Worm (Caenorhabditis elegans): ENCODE data around the gene Y69A2AR.1.

Y69A2AR.1 gene

DNA sequence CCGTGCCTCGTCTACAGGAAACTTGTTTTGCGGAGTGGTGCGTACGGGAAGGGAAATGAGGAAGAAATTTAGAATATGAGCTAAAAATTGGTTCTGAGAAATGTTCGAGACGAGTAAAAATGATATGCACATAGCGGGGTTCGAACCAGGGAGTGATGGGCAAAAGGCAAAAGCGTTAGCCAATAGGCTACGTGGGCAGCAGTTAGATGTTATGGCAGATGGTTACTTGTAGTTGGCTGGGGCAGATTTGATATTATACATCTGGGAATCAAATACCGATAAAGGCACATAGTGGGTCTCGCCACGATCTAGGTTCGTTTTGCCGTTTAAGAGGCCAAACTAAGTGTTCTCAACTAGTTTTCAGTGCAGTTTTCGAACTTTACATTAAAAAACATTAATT is 9.5 kb upstream of the Y69A2AR.1 start (continued):
- TF ChIP-seq hmg-1.2 (GFP tag; IDR thresholded peaks at IDR 0.05) (peak; percentile 53), Y53F4B.3 (GFP tag; IDR thresholded peaks at IDR 0.05) (no peak), snpc-1.1 (tag; optimal IDR thresholded peaks at IDR 0.05; ENCODE audit: insufficient read depth) (no peak), dox-1 (GFP tag; IDR thresholded peaks at IDR 0.05) (no peak), bed-1 (GFP tag; IDR thresholded peaks at IDR 0.05) (0 out of 2 replicates have a peak, but pooled peaks have one; percentile 26), lsy-27 (tag; optimal IDR thresholded peaks at IDR 0.05; ENCODE audit: borderline replicate concordance, insufficient read depth) (no peak), egrh-3 (GFP tag; IDR thresholded peaks at IDR 0.05) (no peak), tlf-1 (GFP tag; optimal IDR thresholded peaks at IDR 0.05) (no peak), T26A5.8 (tag; optimal IDR thresholded peaks at IDR 0.05) (no peak), lin-40 (tag; optimal IDR thresholded peaks at IDR 0.05) (no peak), mxl-1 (tag; optimal IDR thresholded peaks at IDR 0.05) (peak; percentile 81), ceh-91 (GFP tag; IDR thresholded peaks at IDR 0.05) (no peak), gei-17 (GFP tag; optimal IDR thresholded peaks at IDR 0.05) (no peak), F49E8.2 (tag; optimal IDR thresholded peaks at IDR 0.05; ENCODE audit: insufficient read depth) (peak; percentile 47), nfya-2 (GFP tag; IDR thresholded peaks at IDR 0.05) (no peak), ztf-22 (GFP tag; optimal IDR thresholded peaks at IDR 0.05) (no peak), ztf-6 (GFP tag; IDR thresholded peaks at IDR 0.05) (no peak), ceh-27 (GFP tag; optimal IDR thresholded peaks at IDR 0.05) (peak; percentile 15), nhr-27 (tag; optimal IDR thresholded peaks at IDR 0.05) (no peak), lin-26 (GFP tag; IDR thresholded peaks at IDR 0.05) (peak; percentile 92), nfyb-1 (GFP tag; IDR thresholded peaks at IDR 0.05) (peak; percentile 79), rec-8 (tag; optimal IDR thresholded peaks at IDR 0.05) (peak; percentile 66 to 90), repo-1 (tag; optimal IDR thresholded peaks at IDR 0.05) (peak; percentile 37), hrde-1 (tag; optimal IDR thresholded peaks at IDR 0.05; ENCODE audit: borderline replicate concordance) (no peak), F37B4.10 (GFP tag; IDR thresholded peaks at IDR 0.05) (no peak), F57A8.1 (GFP tag; optimal IDR thresholded peaks at IDR 0.05) (no peak), F22D6.2 (tag; optimal IDR thresholded peaks at IDR 0.05) (no peak), ceh-58 (GFP tag; IDR thresholded peaks at IDR 0.05) (0 out of 2 replicates have a peak, but pooled peaks have one; percentile 83), B0336.3 (GFP tag; IDR thresholded peaks at IDR 0.05) (no peak), D2030.7 (GFP tag; IDR thresholded peaks at IDR 0.05) (peak; percentile 66), madf-6 (GFP tag; IDR thresholded peaks at IDR 0.05) (peak; percentile 67), ztf-28 (GFP tag; IDR thresholded peaks at IDR 0.05) (no peak), F39B2.1 (GFP tag; IDR thresholded peaks at IDR 0.05) (no peak), madf-3 (GFP tag; IDR thresholded peaks at IDR 0.05) (no peak), cebp-2 (GFP tag; IDR thresholded peaks at IDR 0.05) (no peak), bed-2 (GFP tag; IDR thresholded peaks at IDR 0.05) (no peak), dpff-1 (tag; optimal IDR thresholded peaks at IDR 0.05) (no peak), nhr-80 (tag; optimal IDR thresholded peaks at IDR 0.05) (no peak), hlh-12 (tag; optimal IDR thresholded peaks at IDR 0.05) (no peak), Y79H2A.3 (GFP tag; conservative IDR thresholded peaks at IDR 0.05) (0 out of 2 replicates have a peak, but pooled peaks have one; percentile 11), ceh-100 (GFP tag; IDR thresholded peaks at IDR 0.05) (no peak), unc-130 (GFP tag; optimal IDR thresholded peaks at IDR 0.05) (no peak), tbp1 (GFP tag; optimal IDR thresholded peaks at IDR 0.05) (peak; percentile 97), Y56A3A.18 (GFP tag; IDR thresholded peaks at IDR 0.05) (no peak), egl-18 (GFP tag; IDR thresholded peaks at IDR 0.05) (no peak), sea-2 (GFP tag; IDR thresholded peaks at IDR 0.05) (no peak), snpc-3.4 (tag; optimal IDR thresholded peaks at IDR 0.05) (peak; percentile 13), ama-1 (optimal IDR thresholded peaks at IDR 0.05) (no peak), ama-1 (GFP tag; optimal IDR thresholded peaks at IDR 0.05) (peak in 1 of 2 experiments; percentile 49)

All from whole organism, young adult.